Worm (Caenorhabditis elegans) whole organism, late embryonic: ENCODE measurements around the gene ghi-1.

Experiments
- C08G9.2 ChIP-seq: sonication (generic microtip); optimal IDR thresholded peaks from 2 replicates; lab custom pipeline; 2016; ENCODE audit warnings: mild to moderate bottlenecking, missing genetic modification characterization, moderate library complexity, missing compliant biosample characterization
- C38D4.7 ChIP-seq: fragments of 200-800 bp; sonication (Bioruptor generic); optimal IDR thresholded peaks from 2 replicates; lab custom pipeline; 2018; ENCODE audit warnings: mild to moderate bottlenecking, missing genetic modification characterization, moderate library complexity, missing compliant biosample characterization
- F13H6.1 ChIP-seq: sonication (generic microtip); optimal IDR thresholded peaks from 2 replicates; lab custom pipeline; 2016; ENCODE audit warnings: missing genetic modification characterization, missing compliant biosample characterization
- K09A11.1 ChIP-seq: sonication (generic microtip); optimal IDR thresholded peaks from 2 replicates; lab custom pipeline; 2017; ENCODE audit warnings: antibody characterized with exemption, mild to moderate bottlenecking, missing genetic modification characterization, missing compliant biosample characterization; ENCODE audit not compliant: insufficient read depth
- T23F11.4 ChIP-seq: fragments of 200-800 bp; sonication (Bioruptor generic); optimal IDR thresholded peaks from 2 replicates; lab custom pipeline; 2018; ENCODE audit warnings: mild to moderate bottlenecking, missing genetic modification characterization, missing compliant biosample characterization
- Y22D7AL.16 ChIP-seq: sonication (generic microtip); optimal IDR thresholded peaks from 2 replicates; lab custom pipeline; 2016; ENCODE audit warnings: missing genetic modification characterization, missing compliant biosample characterization
- ama-1 ChIP-seq: fragments of 150-350 bp; optimal IDR thresholded peaks from 2 replicates; lab custom pipeline; 2014
- ceh-14 ChIP-seq: sonication (generic microtip); optimal IDR thresholded peaks from 2 replicates; lab custom pipeline; 2016; ENCODE audit warnings: missing genotype, missing genetic modification characterization, missing compliant biosample characterization
- ceh-18 ChIP-seq: sonication (generic microtip); optimal IDR thresholded peaks from 2 replicates; lab custom pipeline; 2016; ENCODE audit warnings: missing genetic modification characterization, missing compliant biosample characterization
- ceh-19 ChIP-seq: fragments of 200-800 bp; sonication (Bioruptor generic); optimal IDR thresholded peaks from 2 replicates; lab custom pipeline; 2018; ENCODE audit warnings: mild to moderate bottlenecking, missing genetic modification characterization, missing compliant biosample characterization
- ceh-2 ChIP-seq: sonication (generic microtip); optimal IDR thresholded peaks from 2 replicates; lab custom pipeline; 2016; ENCODE audit warnings: missing genotype, missing genetic modification characterization, missing compliant biosample characterization
- ceh-22 ChIP-seq: sonication (generic microtip); optimal IDR thresholded peaks from 2 replicates; lab custom pipeline; 2017; ENCODE audit warnings: missing biosample characterization, missing genetic modification characterization
- ceh-31 ChIP-seq: sonication (generic microtip); optimal IDR thresholded peaks from 2 replicates; lab custom pipeline; 2016; ENCODE audit warnings: missing genetic modification characterization, missing compliant biosample characterization
- ceh-34 ChIP-seq: sonication (generic microtip); optimal IDR thresholded peaks from 2 replicates; lab custom pipeline; 2016; ENCODE audit warnings: mild to moderate bottlenecking, missing genetic modification characterization, missing compliant biosample characterization
- ceh-45 ChIP-seq: fragments of 200-800 bp; sonication (Bioruptor generic); IDR thresholded peaks from 2 replicates; pipeline ENCODE4 v1.3.6; 2022; ENCODE audit warnings: missing genetic modification reagents, missing genetic modification characterization, missing compliant biosample characterization
- ceh-48 ChIP-seq: sonication (generic microtip); optimal IDR thresholded peaks from 2 replicates; lab custom pipeline; 2016; ENCODE audit warnings: missing genetic modification characterization, inconsistent platforms, missing compliant biosample characterization
- ceh-6 ChIP-seq: fragments of 200-800 bp; sonication (Bioruptor generic); optimal IDR thresholded peaks from 2 replicates; lab custom pipeline; 2018; ENCODE audit warnings: mild to moderate bottlenecking, missing genetic modification characterization, missing compliant biosample characterization
- ceh-9 ChIP-seq: sonication (generic microtip); optimal IDR thresholded peaks from 2 replicates; lab custom pipeline; 2016; ENCODE audit warnings: mild to moderate bottlenecking, missing genetic modification characterization, inconsistent platforms, missing compliant biosample characterization
- dve-1 ChIP-seq: sonication (generic microtip); optimal IDR thresholded peaks from 2 replicates; lab custom pipeline; 2017; ENCODE audit warnings: antibody characterized with exemption, mild to moderate bottlenecking, missing genetic modification characterization, missing compliant biosample characterization
- gmeb-2 ChIP-seq: sonication (generic microtip); optimal IDR thresholded peaks from 2 replicates; lab custom pipeline; 2016; ENCODE audit warnings: missing genetic modification characterization, inconsistent platforms, missing compliant biosample characterization
- hlh-30 ChIP-seq: sonication (generic microtip); optimal IDR thresholded peaks from 2 replicates; lab custom pipeline; 2017; ENCODE audit warnings: antibody characterized with exemption, missing genetic modification characterization, missing compliant biosample characterization; ENCODE audit not compliant: insufficient read depth
- hlh-8 ChIP-seq: sonication (generic microtip); optimal IDR thresholded peaks from 2 replicates; lab custom pipeline; 2016; ENCODE audit warnings: missing genotype, missing genetic modification characterization, missing compliant biosample characterization
- lim-6 ChIP-seq: sonication (generic microtip); optimal IDR thresholded peaks from 2 replicates; lab custom pipeline; 2016; ENCODE audit warnings: missing genetic modification characterization, missing compliant biosample characterization
- lin-11 ChIP-seq: fragments of 200-800 bp; sonication (Bioruptor generic); optimal IDR thresholded peaks from 2 replicates; lab custom pipeline; 2018; ENCODE audit warnings: mild to moderate bottlenecking, missing genetic modification characterization, missing compliant biosample characterization
- madf-2 ChIP-seq: sonication (generic microtip); optimal IDR thresholded peaks from 2 replicates; lab custom pipeline; 2017; ENCODE audit warnings: missing genetic modification characterization, missing compliant biosample characterization
- nfya-1 ChIP-seq: sonication (generic microtip); optimal IDR thresholded peaks from 2 replicates; lab custom pipeline; 2017; ENCODE audit warnings: missing genetic modification characterization, mild to moderate bottlenecking, missing compliant biosample characterization, antibody characterized with exemption, moderate library complexity
- nhr-11 ChIP-seq: fragments of 150-350 bp; optimal IDR thresholded peaks from 2 replicates; lab custom pipeline; 2014; ENCODE audit warnings: missing biosample characterization, missing genetic modification characterization
- pat-9 ChIP-seq: fragments of 200-800 bp; sonication (Bioruptor generic); optimal IDR thresholded peaks from 2 replicates; lab custom pipeline; 2018; ENCODE audit warnings: mild to moderate bottlenecking, missing genetic modification characterization, moderate library complexity, missing compliant biosample characterization
- pax-1 ChIP-seq: fragments of 150-350 bp; optimal IDR thresholded peaks from 2 replicates; lab custom pipeline; 2014; ENCODE audit warnings: missing biosample characterization, missing genetic modification characterization
- pha-2 ChIP-seq: sonication (generic microtip); optimal IDR thresholded peaks from 2 replicates; lab custom pipeline; 2017; ENCODE audit warnings: mild to moderate bottlenecking, missing genetic modification characterization, missing compliant biosample characterization
- pha-4 ChIP-seq: fragments of 150-350 bp; optimal IDR thresholded peaks from 2 replicates; lab custom pipeline; 2018; ENCODE audit warnings: missing biosample characterization, missing genetic modification reagents, missing genetic modification characterization
- pros-1 ChIP-seq: fragments of 150-350 bp; optimal IDR thresholded peaks from 2 replicates; lab custom pipeline; 2014; ENCODE audit warnings: missing biosample characterization, missing genetic modification reagents, missing genetic modification characterization
- ref-2 ChIP-seq: sonication (generic microtip); optimal IDR thresholded peaks from 2 replicates; lab custom pipeline; 2016; ENCODE audit warnings: missing genetic modification characterization, missing compliant biosample characterization
- rnt-1 ChIP-seq: sonication (generic microtip); optimal IDR thresholded peaks from 2 replicates; lab custom pipeline; 2016; ENCODE audit warnings: missing genetic modification characterization, missing compliant biosample characterization
- sdc-2 ChIP-seq: sonication (generic microtip); optimal IDR thresholded peaks from 2 replicates; lab custom pipeline; 2016; ENCODE audit warnings: missing genotype, missing genetic modification characterization, missing compliant biosample characterization
- sox-2 ChIP-seq: fragments of 200-800 bp; sonication (Bioruptor generic); IDR thresholded peaks from 2 replicates; pipeline ENCODE4 v1.3.6; 2022; ENCODE audit warnings: missing genetic modification reagents, missing genetic modification characterization, missing compliant biosample characterization
- sox-4 ChIP-seq: sonication (generic microtip); optimal IDR thresholded peaks from 2 replicates; lab custom pipeline; 2017; ENCODE audit warnings: mild to moderate bottlenecking, missing genetic modification characterization, inconsistent platforms, missing compliant biosample characterization
- tbx-2 ChIP-seq: sonication (generic microtip); optimal IDR thresholded peaks from 2 replicates; lab custom pipeline; 2016; ENCODE audit warnings: missing genetic modification characterization, missing compliant biosample characterization
- tbx-7 ChIP-seq: sonication (generic microtip); optimal IDR thresholded peaks from 2 replicates; lab custom pipeline; 2016; ENCODE audit warnings: missing genotype, missing genetic modification characterization, missing compliant biosample characterization
- unc-42 ChIP-seq: sonication (generic microtip); optimal IDR thresholded peaks from 2 replicates; lab custom pipeline; 2016; ENCODE audit warnings: missing genotype, missing genetic modification characterization, missing compliant biosample characterization
- unc-55 ChIP-seq: sonication (generic microtip); optimal IDR thresholded peaks from 2 replicates; lab custom pipeline; 2017; ENCODE audit warnings: missing biosample characterization, missing genetic modification reagents, missing genetic modification characterization
- unc-86 ChIP-seq: sonication (generic microtip); optimal IDR thresholded peaks from 2 replicates; lab custom pipeline; 2016; ENCODE audit warnings: missing genetic modification characterization, missing compliant biosample characterization
- ztf-16 ChIP-seq: sonication (generic microtip); optimal IDR thresholded peaks from 2 replicates; lab custom pipeline; 2017; ENCODE audit warnings: missing genetic modification characterization, missing compliant biosample characterization

ghi-1 gene

ce11 chrII:11635745-11636161, 10.8 kb upstream of the ghi-1 start:
- TF ChIP-seq T23F11.4 (GFP tag; lab: Kevin White, UChicago) (no peak), pha-2 (no peak), unc-55 (GFP tag; lab: Kevin White, UChicago) (peak; percentile 87), ceh-34 (no peak), ceh-31 (peak; percentile 74), ceh-22 (no peak), tbx-7 (tag; lab: Kevin White, UChicago) (peak; percentile 33), lin-11 (no peak), ceh-48 (peak; percentile 44), hlh-8 (tag; lab: Kevin White, UChicago) (peak; percentile 35), madf-2 (tag; lab: Kevin White, UChicago) (peak; percentile 84), unc-42 (peak; percentile 45), F13H6.1 (tag; lab: Kevin White, UChicago) (peak; percentile 65), rnt-1 (tag; lab: Kevin White, UChicago) (peak; percentile 52), sdc-2 (peak; percentile 39), sox-2 (peak; percentile 79), nfya-1 (tag; lab: Kevin White, UChicago) (peak; percentile 89), ceh-45 (GFP tag; lab: Robert Waterston, UW) (no peak), ceh-14 (no peak), ceh-6 (peak; percentile 5), K09A11.1 (tag; lab: Kevin White, UChicago) (peak; percentile 55), ref-2 (tag; lab: Kevin White, UChicago) (peak; percentile 90), unc-86 (no peak), pax-1 (tag; lab: Kevin White, UChicago) (peak; percentile 80), tbx-2 (tag; lab: Kevin White, UChicago) (peak; percentile 56), pros-1 (peak; percentile 87), lim-6 (tag; lab: Kevin White, UChicago) (no peak), Y22D7AL.16 (peak; percentile 36), ceh-2 (tag; lab: Kevin White, UChicago) (peak; percentile 31), nhr-11 (no peak), sox-4 (tag; lab: Kevin White, UChicago) (no peak), pha-4 (tag; lab: Kevin White, UChicago) (no peak), ceh-18 (peak; percentile 29), pat-9 (tag; lab: Kevin White, UChicago) (peak; percentile 33), hlh-30 (tag; lab: Kevin White, UChicago) (peak; percentile 67), C08G9.2 (tag; lab: Kevin White, UChicago) (peak; percentile 6), dve-1 (tag; lab: Kevin White, UChicago) (peak; percentile 54), ceh-9 (no peak), ztf-16 (tag; lab: Kevin White, UChicago) (no peak), ama-1 (lab: Kevin White, UChicago) (peak; percentile 81)

- TF ChIP-seq gmeb-2 (peak; percentile 25), ama-1 (lab: Kevin White, UChicago) (peak; percentile 55), C38D4.7 (GFP tag; lab: Kevin White, UChicago) (peak; percentile 17), ceh-19 (no peak)
- TF ChIP-seq, all 69 proteins: peak for 3
Observed at ce11 chrII:11636617-11637016, 9.9 kb upstream of the ghi-1 start.
